Fruit fly (Drosophila melanogaster): ENCODE data around the gene CG34376.

Gene CG34376

DNA sequence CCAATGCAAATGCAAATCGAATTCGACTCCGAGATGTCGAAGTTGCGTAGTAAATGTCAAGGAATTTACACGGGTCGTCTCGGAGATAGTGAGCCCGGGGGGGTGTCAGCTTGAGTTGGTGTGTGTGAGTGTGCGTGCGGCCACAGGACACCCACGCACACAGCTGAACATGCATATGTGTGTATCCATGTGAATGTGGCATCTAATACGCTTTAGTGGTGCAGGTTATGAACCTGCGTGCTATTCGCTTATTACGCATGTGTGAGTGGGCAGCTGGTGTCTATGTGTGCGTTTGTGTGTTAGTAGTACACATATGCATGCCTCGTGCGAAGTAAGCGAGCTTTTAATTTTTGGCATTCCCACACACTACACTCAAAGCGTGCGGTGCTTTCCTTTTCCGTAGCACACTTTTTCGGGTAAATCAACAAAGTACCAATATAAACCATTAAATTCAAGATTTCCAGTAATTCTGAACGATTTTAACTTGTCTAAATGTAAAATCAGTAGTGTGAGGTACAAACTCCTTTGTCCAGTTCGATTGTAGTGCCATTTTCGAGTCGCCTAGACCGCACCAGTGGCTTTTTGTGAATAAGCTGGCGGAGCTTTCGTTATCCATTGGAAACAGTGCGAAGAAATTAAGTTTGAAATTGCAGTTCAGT, 21.1 kb downstream of the CG34376 start (continued):
- TF ChIP-seq jing (GFP tag; optimal IDR thresholded peaks at IDR 0.05): peak; percentile 64

DNA sequence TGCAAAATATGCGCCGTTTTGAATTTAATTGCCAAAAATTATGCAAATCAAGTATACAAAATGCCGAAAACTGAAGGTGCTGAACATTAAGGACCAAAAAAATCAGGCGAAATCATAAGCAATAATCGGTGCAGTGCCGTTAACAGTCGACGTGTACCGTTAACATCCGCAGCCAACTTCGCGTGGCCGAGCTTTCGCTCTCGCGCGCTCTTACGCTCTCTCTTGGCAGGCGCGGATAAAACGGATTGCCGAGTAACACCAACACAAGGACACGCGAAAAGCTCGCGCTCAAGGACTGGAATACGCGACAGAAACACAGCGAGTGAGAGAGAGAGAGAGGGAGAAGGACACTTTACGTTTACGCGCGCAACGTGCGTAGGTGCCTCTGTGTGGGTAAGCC, 22.2 kb downstream of the CG34376 start:
- TF ChIP-seq MTF-1 (GFP tag; optimal IDR thresholded peaks at IDR 0.05; ENCODE audit: borderline replicate concordance) (no peak), dmrt11E (tag; optimal IDR thresholded peaks at IDR 0.05) (no peak), Med (GFP tag) (peak; percentile 26), Ets97D (GFP tag; optimal IDR thresholded peaks at IDR 0.05) (peak; percentile 19), CG7928 (GFP tag; optimal IDR thresholded peaks at IDR 0.05) (no peak), CG3838 (GFP tag; optimal IDR thresholded peaks at IDR 0.05) (no peak), salm (tag; optimal IDR thresholded peaks at IDR 0.05) (no peak), nau (GFP tag; optimal IDR thresholded peaks at IDR 0.05) (no peak), Oaz (GFP tag; IDR thresholded peaks at IDR 0.05) (0 out of 2 replicates have a peak, but pooled peaks have one; percentile 9), CG17361 (GFP tag; IDR thresholded peaks at IDR 0.05) (no peak), CG12659 (GFP tag; optimal IDR thresholded peaks at IDR 0.05) (peak; percentile 3), CG1832 (GFP tag; optimal IDR thresholded peaks at IDR 0.05) (peak; percentile 35), CG2129 (GFP tag; IDR thresholded peaks at IDR 0.05; ENCODE audit: partially characterized antibody) (no peak), GATAe (GFP tag; conservative IDR thresholded peaks at IDR 0.05) (no peak), Dref (GFP tag; IDR thresholded peaks at IDR 0.05) (0 out of 2 replicates have a peak, but pooled peaks have one; percentile 16), ewg (GFP tag; optimal IDR thresholded peaks at IDR 0.05) (peak; percentile 89), Trl (optimal IDR thresholded peaks at IDR 0.05) (peak; percentile 39 to 56), Trl (GFP tag; optimal IDR thresholded peaks at IDR 0.05) (no peak), CG6765 (GFP tag; optimal IDR thresholded peaks at IDR 0.05) (peak; percentile 18), CG1602 (GFP tag; optimal IDR thresholded peaks at IDR 0.05) (no peak), CG10543 (GFP tag; optimal IDR thresholded peaks at IDR 0.05) (no peak), Xbp1 (GFP tag; optimal IDR thresholded peaks at IDR 0.05) (no peak), ac (GFP tag; optimal IDR thresholded peaks at IDR 0.05) (no peak), Oli (tag; optimal IDR thresholded peaks at IDR 0.05) (no peak), tin (GFP tag; optimal IDR thresholded peaks at IDR 0.05) (no peak), sna (GFP tag; IDR thresholded peaks at IDR 0.05; ENCODE audit: partially characterized antibody) (no peak), YL-1 (GFP tag; optimal IDR thresholded peaks at IDR 0.05) (no peak), ci (GFP tag; IDR thresholded peaks at IDR 0.05) (peak; percentile 18; the same call in 1 of the 3 replicates), Opbp (GFP tag; IDR thresholded peaks at IDR 0.05; ENCODE audit: partially characterized antibody) (peak; percentile 66), cg (GFP tag; optimal IDR thresholded peaks at IDR 0.05) (peak; percentile 48)

DNA sequence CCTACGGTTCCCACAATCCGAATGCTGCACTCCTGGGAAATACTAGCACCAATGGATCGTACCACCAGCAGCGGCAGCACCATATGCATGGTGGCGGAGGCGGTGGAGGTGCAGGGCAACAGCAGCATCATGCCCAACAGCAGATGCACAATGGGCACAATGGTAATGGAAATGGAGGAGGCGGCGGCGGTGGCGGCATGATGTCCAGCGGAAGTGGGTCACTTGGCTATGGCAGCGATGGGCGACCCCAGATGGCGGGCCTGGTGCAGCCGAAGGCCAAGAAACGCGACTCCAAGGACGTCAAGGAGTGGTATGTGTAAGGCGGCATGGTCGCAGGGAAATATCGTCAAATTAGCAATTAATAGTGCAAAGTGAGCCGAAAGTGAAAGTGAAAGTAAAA, 35.6 kb downstream of the CG34376 start:
- peak; percentile 92 for TF ChIP-seq Ets65A (GFP tag)
- TF ChIP-seq CG3163 (GFP tag; optimal IDR thresholded peaks at IDR 0.05): no peak

DNA sequence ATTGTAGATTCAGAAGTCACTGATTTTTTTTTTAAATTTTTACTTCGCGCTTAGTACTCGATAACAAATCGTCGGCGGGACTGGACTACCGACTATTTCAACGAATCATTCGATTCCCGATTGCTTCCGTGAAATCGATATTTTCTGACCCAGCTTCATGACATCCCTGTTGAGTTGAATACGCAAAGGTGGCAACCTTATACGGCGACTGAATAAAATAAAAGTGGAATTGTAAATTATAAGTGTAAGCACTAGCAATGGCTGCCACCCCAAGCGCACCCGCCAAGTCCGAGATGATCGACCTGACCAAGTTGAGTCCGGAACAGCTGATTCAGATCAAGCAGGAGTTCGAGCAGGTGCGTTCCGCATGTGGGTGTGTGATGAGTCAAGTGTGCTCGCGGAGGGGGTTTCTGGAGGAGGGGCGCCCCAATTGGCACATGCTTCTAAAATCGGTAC, 39.2 kb downstream of the CG34376 start, which contains the start of gene Pfdn5:
TSS of gene Pfdn5 (plus strand) at position 3 of the 456 bp plus-strand sequence.
- TF ChIP-seq CG10565 (GFP tag; optimal IDR thresholded peaks at IDR 0.05): no peak
- TF ChIP-seq HLH4C (GFP tag; IDR thresholded peaks at IDR 0.05; ENCODE audit: partially characterized antibody): peak; percentile 93
- TF ChIP-seq CG4328 (GFP tag; optimal IDR thresholded peaks at IDR 0.05): no peak
- no peak for TF ChIP-seq Jarid2 (GFP tag; optimal IDR thresholded peaks at IDR 0.05)
- no peak for TF ChIP-seq tap (tag; optimal IDR thresholded peaks at IDR 0.05)
- TF ChIP-seq gt (GFP tag; IDR thresholded peaks at IDR 0.05): no peak
- no peak for TF ChIP-seq Aef1 (GFP tag; IDR thresholded peaks at IDR 0.05)
- no peak for TF ChIP-seq CG1603 (tag; optimal IDR thresholded peaks at IDR 0.05)
- TF ChIP-seq gcm (GFP tag; optimal IDR thresholded peaks at IDR 0.05): no peak
- TF ChIP-seq Oaz (GFP tag; IDR thresholded peaks at IDR 0.05): no peak
- no peak for TF ChIP-seq wek (GFP tag; optimal IDR thresholded peaks at IDR 0.05)
- TF ChIP-seq trem (tag; optimal IDR thresholded peaks at IDR 0.05): peak; percentile 78
- TF ChIP-seq abd-A (tag; optimal IDR thresholded peaks at IDR 0.05): no peak
- no peak for TF ChIP-seq CG8281 (tag; optimal IDR thresholded peaks at IDR 0.05)
- TF ChIP-seq scrt (GFP tag; optimal IDR thresholded peaks at IDR 0.05): no peak
